Worm (Caenorhabditis elegans): ENCODE results near the gene Y94H6A.5.

DNA sequence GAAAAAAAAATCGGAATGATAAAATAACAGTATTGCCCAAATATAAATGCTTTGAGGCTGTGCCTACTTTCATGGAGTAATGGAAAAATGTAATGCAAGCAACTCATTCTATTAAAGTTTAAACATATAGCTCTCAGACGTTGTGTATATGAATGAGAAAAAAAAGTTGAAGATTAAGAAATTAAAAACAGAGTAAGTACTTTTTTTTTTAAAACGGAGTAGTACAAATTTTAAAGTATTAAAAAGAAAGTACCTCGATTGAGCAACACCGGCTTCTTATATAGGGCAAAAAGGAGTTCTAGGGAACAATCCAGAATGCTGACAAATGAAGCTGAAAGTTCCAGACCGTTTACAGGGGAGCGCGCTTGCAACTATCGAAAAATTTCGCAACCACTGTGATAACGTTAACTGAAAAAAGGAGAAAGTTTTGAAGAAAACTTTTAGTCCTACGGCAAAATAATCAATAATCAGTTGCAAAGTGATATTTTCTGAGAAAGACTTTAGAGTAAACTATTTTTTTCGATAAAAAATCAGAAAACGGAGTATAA lies 7.4 kb upstream of the Y94H6A.5 start:
- TF ChIP-seq ama-1 (optimal IDR thresholded peaks at IDR 0.05) (no peak), flt-1 (GFP tag; IDR thresholded peaks at IDR 0.05) (no peak), F13C5.2 (tag; optimal IDR thresholded peaks at IDR 0.05) (no peak), tbx-11 (GFP tag; IDR thresholded peaks at IDR 0.05) (no peak), aly-1 (tag; optimal IDR thresholded peaks at IDR 0.05) (no peak), scrt-1 (GFP tag; IDR thresholded peaks at IDR 0.05) (no peak), hmg-4 (GFP tag; optimal IDR thresholded peaks at IDR 0.05) (no peak), hmbx-1 (tag; optimal IDR thresholded peaks at IDR 0.05) (no peak), B0310.2 (tag; optimal IDR thresholded peaks at IDR 0.05) (no peak)
